Worm (Caenorhabditis elegans): Measurements from ENCODE around the gene cki-2.

DNA sequence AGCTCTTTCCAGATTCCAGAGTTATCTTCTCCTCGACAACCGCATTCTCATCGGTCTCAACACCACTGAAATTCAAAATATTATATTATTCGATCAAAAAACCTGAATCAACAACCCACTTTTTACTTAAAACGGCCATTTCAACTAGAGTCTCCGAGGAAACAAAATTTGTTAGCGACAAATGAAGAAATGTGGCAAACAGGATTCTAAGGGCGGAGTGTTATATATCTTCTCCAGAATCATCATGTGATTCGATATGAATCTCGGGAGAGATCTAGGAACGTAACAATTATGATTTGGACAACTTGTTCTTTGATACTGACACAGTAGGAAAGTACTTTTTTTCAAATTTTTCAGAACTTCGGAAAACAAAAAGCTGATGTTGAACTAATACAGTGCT lies 40.1 kb upstream of the cki-2 start:
- TF ChIP-seq tbx-37 (GFP tag; conservative IDR thresholded peaks at IDR 0.05) (no peak), hmbx-1 (tag; optimal IDR thresholded peaks at IDR 0.05) (no peak), ceh-36 (tag; optimal IDR thresholded peaks at IDR 0.05) (no peak), sea-1 (GFP tag; conservative IDR thresholded peaks at IDR 0.05) (no peak), tra-4 (tag; optimal IDR thresholded peaks at IDR 0.05) (no peak), hmg-4 (GFP tag; optimal IDR thresholded peaks at IDR 0.05) (no peak), aly-1 (tag; optimal IDR thresholded peaks at IDR 0.05) (no peak), ama-1 (optimal IDR thresholded peaks at IDR 0.05) (no peak), pes-1 (GFP tag; IDR thresholded peaks at IDR 0.05) (no peak), flt-1 (GFP tag; IDR thresholded peaks at IDR 0.05) (no peak), ets-7 (tag; optimal IDR thresholded peaks at IDR 0.05) (no peak), ceh-13 (GFP tag; optimal IDR thresholded peaks at IDR 0.05) (no peak), tbx-11 (GFP tag; IDR thresholded peaks at IDR 0.05) (no peak), scrt-1 (GFP tag; IDR thresholded peaks at IDR 0.05) (no peak)
